Worm (Caenorhabditis elegans) whole organism, L4/young adult: Measurements from ENCODE around the gene dmsr-13.

Source experiments
- W03F9.2 ChIP-seq: fragments of 150-350 bp; optimal IDR thresholded peaks from 2 replicates; lab custom pipeline; 2014; ENCODE audit warnings: missing biosample characterization, missing genetic modification characterization
- dao-5 ChIP-seq: sonication (generic microtip); optimal IDR thresholded peaks from 2 replicates; lab custom pipeline; 2016; ENCODE audit warnings: missing genotype, missing genetic modification characterization, moderate library complexity, missing compliant biosample characterization
- him-1 ChIP-seq: sonication (generic microtip); optimal IDR thresholded peaks from 2 replicates; lab custom pipeline; 2016; ENCODE audit warnings: missing genotype, missing genetic modification reagents, missing genetic modification characterization, missing compliant biosample characterization

ce11 chrV:6796264-6796663 lies 23.4 kb downstream of the dmsr-13 start:
- TF ChIP-seq him-1 (no peak), W03F9.2 (no peak), dao-5 (tag; lab: Kevin White, UChicago) (no peak)
